Fruit fly (Drosophila melanogaster) whole organism, embryonic: Measurements from ENCODE around the gene Pex11c.

Experiments
- Asciz ChIP-seq: fragments of 200-800 bp; sonication (Bioruptor generic); optimal IDR thresholded peaks from 2 replicates; lab custom pipeline; 2017; ENCODE audit warnings: missing biosample characterization, mild to moderate bottlenecking, missing genetic modification characterization, missing genetic modification reagents
- B-H2 ChIP-seq: fragments of 200-800 bp; sonication (Bioruptor generic); optimal IDR thresholded peaks from 2 replicates; lab custom pipeline; 2018; ENCODE audit warnings: missing biosample characterization, mild to moderate bottlenecking, missing genetic modification characterization
- C15 ChIP-seq: fragments of 200-800 bp; sonication (Bioruptor generic); IDR thresholded peaks from 3 replicates; pipeline ENCODE4 v1.3.6; 2022; ENCODE audit warnings: missing biosample characterization, missing genetic modification characterization
- CG10267 ChIP-seq: fragments of 200-800 bp; sonication (Bioruptor generic); optimal IDR thresholded peaks from 2 replicates; lab custom pipeline; 2018; ENCODE audit warnings: missing biosample characterization, mild to moderate bottlenecking, missing genetic modification characterization, moderate library complexity
- CG12104 ChIP-seq: fragments of 200-800 bp; sonication (Bioruptor generic); optimal IDR thresholded peaks from 3 replicates; lab custom pipeline; 2016; ENCODE audit warnings: missing biosample characterization, missing genetic modification characterization
- CG12219 ChIP-seq: fragments of 200-800 bp; sonication (Bioruptor generic); optimal IDR thresholded peaks from 3 replicates; lab custom pipeline; 2018; ENCODE audit warnings: missing biosample characterization, mild to moderate bottlenecking, missing genetic modification characterization
- CG13296 ChIP-seq: fragments of 200-800 bp; sonication (Bioruptor generic); optimal IDR thresholded peaks from 3 replicates; lab custom pipeline; 2018; ENCODE audit warnings: missing biosample characterization, mild to moderate bottlenecking, missing genetic modification characterization
- CG14860 ChIP-seq: fragments of 200-800 bp; sonication (Bioruptor generic); IDR thresholded peaks from 3 replicates; pipeline ENCODE4 v1.3.6; 2022; ENCODE audit warnings: missing biosample characterization, missing genetic modification characterization; ENCODE audit not compliant: partially characterized antibody
- CG14965 ChIP-seq: fragments of 200-800 bp; sonication (Bioruptor generic); optimal IDR thresholded peaks from 2 replicates; lab custom pipeline; 2016; ENCODE audit warnings: missing biosample characterization, missing genetic modification characterization, borderline replicate concordance
- CG15479 ChIP-seq: fragments of 200-800 bp; sonication (Bioruptor generic); optimal IDR thresholded peaks from 3 replicates; lab custom pipeline; 2019; ENCODE audit warnings: missing biosample characterization, mild to moderate bottlenecking, missing genetic modification characterization, moderate library complexity
- CG1603 ChIP-seq: fragments of 200-800 bp; sonication (Bioruptor generic); optimal IDR thresholded peaks from 2 replicates; lab custom pipeline; 2019; ENCODE audit warnings: missing biosample characterization, mild to moderate bottlenecking, missing genetic modification characterization, moderate library complexity
- CG17568 ChIP-seq: fragments of 200-800 bp; sonication (Bioruptor generic); optimal IDR thresholded peaks from 2 replicates; lab custom pipeline; 2018; ENCODE audit warnings: missing biosample characterization, mild to moderate bottlenecking, missing genetic modification characterization, moderate library complexity
- CG18599 ChIP-seq: fragments of 200-800 bp; sonication (Bioruptor generic); optimal IDR thresholded peaks from 3 replicates; lab custom pipeline; 2017; ENCODE audit warnings: missing biosample characterization, missing genetic modification characterization, mild to moderate bottlenecking, moderate library complexity, missing genetic modification reagents
- CG2202 ChIP-seq: fragments of 200-800 bp; sonication (Bioruptor generic); optimal IDR thresholded peaks from 2 replicates; lab custom pipeline; 2018; ENCODE audit warnings: missing biosample characterization, mild to moderate bottlenecking, missing genetic modification characterization
- CG32767 ChIP-seq: fragments of 200-800 bp; sonication (Bioruptor generic); IDR thresholded peaks from 2 replicates; pipeline ENCODE4 v1.3.6; 2022; ENCODE audit warnings: missing biosample characterization, missing genetic modification characterization
- CG3407 ChIP-seq: fragments of 200-800 bp; sonication (Bioruptor generic); optimal IDR thresholded peaks from 2 replicates; lab custom pipeline; 2018; ENCODE audit warnings: missing biosample characterization, mild to moderate bottlenecking, missing genetic modification characterization
- CG34376 ChIP-seq: fragments of 200-800 bp; sonication (Bioruptor generic); optimal IDR thresholded peaks from 2 replicates; lab custom pipeline; 2018; ENCODE audit warnings: missing biosample characterization, mild to moderate bottlenecking, missing genetic modification characterization
- CG3847 ChIP-seq: fragments of 200-800 bp; sonication (Bioruptor generic); IDR thresholded peaks from 2 replicates; pipeline ENCODE4 v1.3.6; 2022; ENCODE audit warnings: missing biosample characterization, missing genetic modification characterization
- CG5180 ChIP-seq: fragments of 200-800 bp; sonication (Bioruptor generic); optimal IDR thresholded peaks from 3 replicates; lab custom pipeline; 2017; ENCODE audit warnings: missing biosample characterization, missing genetic modification characterization, mild to moderate bottlenecking, moderate library complexity, missing genetic modification reagents
- CG6272 ChIP-seq: fragments of 200-800 bp; sonication (Bioruptor generic); IDR thresholded peaks from 2 replicates; pipeline ENCODE4 v1.3.6; 2022; ENCODE audit warnings: missing biosample characterization, missing genetic modification characterization
- CG6854 ChIP-seq: fragments of 200-800 bp; sonication (Bioruptor generic); optimal IDR thresholded peaks from 3 replicates; lab custom pipeline; 2017; ENCODE audit warnings: missing biosample characterization, mild to moderate bottlenecking, missing genetic modification characterization
- CG7271 ChIP-seq: fragments of 200-800 bp; sonication (Bioruptor generic); optimal IDR thresholded peaks from 2 replicates; lab custom pipeline; 2018; ENCODE audit warnings: missing biosample characterization, mild to moderate bottlenecking, missing genetic modification characterization, moderate library complexity
- CG8290 ChIP-seq, 3 experiments: fragments of 200-800 bp; sonication (Bioruptor generic); optimal IDR thresholded peaks; 2 replicates each; lab custom pipeline; 2016 to 2019; ENCODE audit warnings: missing biosample characterization in 3 of 3, missing genetic modification characterization in 3 of 3, mild to moderate bottlenecking in 2 of 3, moderate library complexity in 1 of 3
- CG8478 ChIP-seq: fragments of >200 bp; optimal IDR thresholded peaks from 2 replicates; lab custom pipeline; 2018
- Hmr ChIP-seq: fragments of 200-800 bp; sonication (Bioruptor generic); optimal IDR thresholded peaks from 3 replicates; lab custom pipeline; 2017; ENCODE audit warnings: mild to moderate bottlenecking, missing biosample characterization, missing genetic modification reagents, missing genetic modification characterization
- Lpt ChIP-seq: fragments of >200 bp; optimal IDR thresholded peaks from 2 replicates; lab custom pipeline; 2018; ENCODE audit warnings: missing biosample characterization, missing genetic modification characterization
- Meics ChIP-seq: fragments of 200-800 bp; sonication (Bioruptor generic); optimal IDR thresholded peaks from 2 replicates; lab custom pipeline; 2017; ENCODE audit warnings: missing biosample characterization, mild to moderate bottlenecking, missing genetic modification characterization
- NC2β ChIP-seq: fragments of 200-800 bp; sonication (Bioruptor generic); optimal IDR thresholded peaks from 2 replicates; lab custom pipeline; 2016; ENCODE audit warnings: missing biosample characterization, missing genetic modification characterization
- PHDP ChIP-seq: fragments of 200-800 bp; sonication (Bioruptor generic); optimal IDR thresholded peaks from 3 replicates; lab custom pipeline; 2018; ENCODE audit warnings: missing biosample characterization, mild to moderate bottlenecking, missing genetic modification characterization, moderate library complexity
- Rfx ChIP-seq: fragments of 200-800 bp; sonication (Bioruptor generic); IDR thresholded peaks from 2 replicates; pipeline ENCODE4 v1.3.6; 2022; ENCODE audit warnings: missing biosample characterization, missing genetic modification characterization
- Trl ChIP-seq, 3 experiments: fragments of >200 bp in 2 of 3; fragments of 200-800 bp in 1 of 3; sonication (Bioruptor generic) in 1 of 3; optimal IDR thresholded peaks; 2 replicates in 1 of 3; 3 replicates in 2 of 3; lab custom pipeline; 2016 to 2017; ENCODE audit warnings: missing biosample characterization in 1 of 3, missing genetic modification characterization in 1 of 3
- YL-1 ChIP-seq: fragments of 200-800 bp; sonication (Bioruptor generic); optimal IDR thresholded peaks from 3 replicates; lab custom pipeline; 2017; ENCODE audit warnings: missing biosample characterization, mild to moderate bottlenecking, missing genetic modification characterization
- bbx ChIP-seq: fragments of 200-800 bp; sonication (Bioruptor generic); IDR thresholded peaks from 2 replicates; pipeline ENCODE4 v1.3.6; 2022; ENCODE audit warnings: missing biosample characterization, missing genetic modification characterization; ENCODE audit not compliant: partially characterized antibody
- bcd ChIP-seq: fragments of 200-800 bp; sonication (Bioruptor generic); optimal IDR thresholded peaks from 2 replicates; lab custom pipeline; 2017; ENCODE audit warnings: missing biosample characterization, mild to moderate bottlenecking, missing genetic modification characterization
- bigmax ChIP-seq: fragments of 200-800 bp; sonication (Bioruptor generic); optimal IDR thresholded peaks from 2 replicates; lab custom pipeline; 2018; ENCODE audit warnings: missing biosample characterization, mild to moderate bottlenecking, missing genetic modification characterization
- dmrt99B ChIP-seq: fragments of 200-800 bp; sonication (Bioruptor generic); optimal IDR thresholded peaks from 2 replicates; lab custom pipeline; 2018; ENCODE audit warnings: missing biosample characterization, mild to moderate bottlenecking, missing genetic modification characterization, moderate library complexity
- dpn ChIP-seq, 2 experiments: fragments of 200-800 bp; sonication (Bioruptor generic); optimal IDR thresholded peaks; 3 replicates each; lab custom pipeline; 2016; ENCODE audit warnings: missing biosample characterization in 2 of 2, missing genetic modification characterization in 2 of 2
- dysf ChIP-seq: fragments of 200-800 bp; sonication (Bioruptor generic); IDR thresholded peaks from 3 replicates; pipeline ENCODE4 v1.3.6; 2022; ENCODE audit warnings: missing biosample characterization, missing genetic modification characterization
- gem ChIP-seq: fragments of 200-800 bp; sonication (Bioruptor generic); optimal IDR thresholded peaks from 2 replicates; lab custom pipeline; 2019; ENCODE audit warnings: missing biosample characterization, mild to moderate bottlenecking, missing genetic modification characterization, moderate library complexity
- grau ChIP-seq: fragments of 200-800 bp; optimal IDR thresholded peaks from 3 replicates; lab custom pipeline; 2019; ENCODE audit warnings: missing biosample characterization, mild to moderate bottlenecking, missing genetic modification characterization, moderate library complexity
- ham ChIP-seq: fragments of 200-800 bp; sonication (Bioruptor generic); IDR thresholded peaks from 2 replicates; pipeline ENCODE4 v1.3.6; 2022; ENCODE audit warnings: missing biosample characterization, missing genetic modification characterization
- lbe ChIP-seq: fragments of 200-800 bp; sonication (Bioruptor generic); optimal IDR thresholded peaks from 2 replicates; lab custom pipeline; 2016; ENCODE audit warnings: missing biosample characterization, mild to moderate bottlenecking, missing genetic modification characterization
- lilli ChIP-seq: fragments of 200-800 bp; sonication (Bioruptor generic); optimal IDR thresholded peaks from 3 replicates; lab custom pipeline; 2016; ENCODE audit warnings: missing biosample characterization, missing genetic modification characterization
- repo ChIP-seq: fragments of 200-800 bp; sonication (Bioruptor generic); optimal IDR thresholded peaks from 2 replicates; lab custom pipeline; 2016; ENCODE audit warnings: missing biosample characterization, missing genetic modification characterization
- sob ChIP-seq: fragments of 200-800 bp; sonication (Bioruptor generic); IDR thresholded peaks from 2 replicates; pipeline ENCODE4 v1.3.6; 2022; ENCODE audit warnings: missing biosample characterization, missing genetic modification characterization
- tio ChIP-seq: fragments of 200-800 bp; sonication (Bioruptor generic); optimal IDR thresholded peaks from 2 replicates; lab custom pipeline; 2017; ENCODE audit warnings: missing biosample characterization, missing genetic modification characterization, inconsistent platforms
- tna ChIP-seq: fragments of 200-800 bp; sonication (Bioruptor generic); IDR thresholded peaks from 2 replicates; pipeline ENCODE4 v1.3.6; 2022; ENCODE audit warnings: missing biosample characterization, missing genetic modification characterization; ENCODE audit not compliant: partially characterized antibody
- tup ChIP-seq: fragments of 200-800 bp; sonication (Bioruptor generic); optimal IDR thresholded peaks from 2 replicates; lab custom pipeline; 2016; ENCODE audit warnings: missing biosample characterization, mild to moderate bottlenecking, missing genetic modification characterization, moderate library complexity
- vnd ChIP-seq: fragments of 200-800 bp; sonication (Bioruptor generic); IDR thresholded peaks from 3 replicates; pipeline ENCODE4 v1.3.6; 2022; ENCODE audit warnings: missing biosample characterization, missing genetic modification characterization; ENCODE audit not compliant: partially characterized antibody

Pex11c gene

DNA sequence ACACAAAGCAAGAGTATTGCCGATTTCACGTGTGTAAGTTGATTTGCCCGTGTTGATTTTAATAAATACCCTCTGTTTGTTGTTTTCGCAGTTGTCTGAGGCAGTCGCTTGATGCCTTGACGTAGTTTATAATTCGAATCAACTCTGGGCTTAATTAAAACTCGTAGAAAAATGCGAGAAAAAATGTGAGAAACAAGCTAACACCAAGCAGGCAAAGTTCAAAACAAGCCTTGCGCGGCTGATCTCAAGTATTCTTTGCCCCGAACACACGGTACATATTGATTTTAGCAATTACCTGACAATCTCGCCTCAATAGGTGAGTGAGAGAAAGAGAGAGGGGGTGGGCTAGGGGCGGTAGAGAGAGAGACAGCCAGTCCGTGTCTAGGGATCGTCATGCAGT, 32.9 kb upstream of the Pex11c start (continued):
- TF ChIP-seq NC2β (GFP tag; lab: Kevin White, UChicago) (peak; percentile 3), vnd (no peak), CG15479 (GFP tag; lab: Kevin White, UChicago) (no peak), Rfx (peak; percentile 65), bcd (GFP tag; lab: Kevin White, UChicago) (peak; percentile 32), dysf (GFP tag; lab: Robert Waterston, UW) (peak; percentile 50; the same call in 1 of the 3 replicates), CG2202 (no peak), tup (GFP tag; lab: Kevin White, UChicago) (peak; percentile 13), CG7271 (tag; lab: Kevin White, UChicago) (no peak), CG14965 (GFP tag; lab: Kevin White, UChicago) (no peak), Hmr (peak; percentile 75), bbx (GFP tag; lab: Robert Waterston, UW) (no peak), gem (tag; lab: Kevin White, UChicago) (peak; percentile 36), lbe (GFP tag; lab: Kevin White, UChicago) (no peak), YL-1 (GFP tag; lab: Kevin White, UChicago) (no peak), CG3847 (GFP tag; lab: Robert Waterston, UW) (0 out of 2 replicates have a peak, but pooled peaks have one; percentile 24), CG12104 (GFP tag; lab: Kevin White, UChicago) (peak; percentile 35), CG8290 (GFP tag; optimal IDR thresholded peaks at IDR 0.05; lab: Kevin White, UChicago) (no peak), CG8290 (tag; optimal IDR thresholded peaks at IDR 0.05; lab: Kevin White, UChicago) (peak in 1 of 2 experiments; percentile 76), CG14860 (GFP tag; lab: Robert Waterston, UW) (no peak), CG8478 (lab: Kevin White, UChicago) (no peak), tna (GFP tag; lab: Robert Waterston, UW) (no peak), CG18599 (peak; percentile 75), CG17568 (peak; percentile 44), sob (peak; percentile 64; the same call in 1 of the 2 replicates), lilli (GFP tag; lab: Kevin White, UChicago) (peak; percentile 40), CG5180 (GFP tag; lab: Kevin White, UChicago) (no peak), ham (GFP tag; lab: Robert Waterston, UW) (no peak; the same call in 1 of the 2 replicates), Asciz (peak; percentile 27), CG10267 (tag; lab: Kevin White, UChicago) (no peak), CG34376 (GFP tag; lab: Kevin White, UChicago) (peak; percentile 52), CG13296 (GFP tag; lab: Kevin White, UChicago) (peak; percentile 57), Trl (optimal IDR thresholded peaks at IDR 0.05; lab: Kevin White, UChicago) (no peak), Trl (GFP tag; optimal IDR thresholded peaks at IDR 0.05; lab: Kevin White, UChicago) (peak; percentile 49), CG12219 (GFP tag; lab: Kevin White, UChicago) (no peak), CG6854 (GFP tag; lab: Kevin White, UChicago) (peak; percentile 32), CG3407 (GFP tag; lab: Kevin White, UChicago) (peak; percentile 11), grau (tag; lab: Kevin White, UChicago) (peak; percentile 13), Meics (GFP tag; lab: Kevin White, UChicago) (peak; percentile 72), B-H2 (GFP tag; lab: Kevin White, UChicago) (peak; percentile 59), repo (peak; percentile 35), dpn (GFP tag; optimal IDR thresholded peaks at IDR 0.05; lab: Kevin White, UChicago) (peak in 1 of 2 experiments; percentile 15), PHDP (tag; lab: Kevin White, UChicago) (peak; percentile 47), dmrt99B (peak; percentile 21), CG6272 (GFP tag; lab: Robert Waterston, UW) (no peak), CG1603 (tag; lab: Kevin White, UChicago) (peak; percentile 8), Lpt (GFP tag; lab: Kevin White, UChicago) (no peak), tio (GFP tag; lab: Kevin White, UChicago) (peak; percentile 34), bigmax (GFP tag; lab: Kevin White, UChicago) (no peak), C15 (GFP tag; lab: Robert Waterston, UW) (no peak), CG32767 (GFP tag; lab: Robert Waterston, UW) (no peak)
